Fruit fly (Drosophila melanogaster): ENCODE data around the gene CG8353.

- TF ChIP-seq CG11617 (GFP tag; optimal IDR thresholded peaks at IDR 0.05) (no peak), cnc (optimal IDR thresholded peaks at IDR 0.05) (no peak), CG7101 (tag; optimal IDR thresholded peaks at IDR 0.05) (no peak), CG1620 (GFP tag; optimal IDR thresholded peaks at IDR 0.05) (peak; percentile 16), kay (GFP tag; ENCODE audit: borderline replicate concordance) (no peak), pad (GFP tag; optimal IDR thresholded peaks at IDR 0.05) (no peak), bab1 (GFP tag; optimal IDR thresholded peaks at IDR 0.05) (peak; percentile 58), CG7045 (GFP tag; optimal IDR thresholded peaks at IDR 0.05) (peak; percentile 10), Hr96 (GFP tag; optimal IDR thresholded peaks at IDR 0.05) (no peak), ovo (GFP tag; optimal IDR thresholded peaks at IDR 0.05) (peak; percentile 30)
Measured at dm6 chr2L:8239712-8240245, 25.9 kb downstream of the CG8353 start, which contains the start of gene Pvr.
